Worm (Caenorhabditis elegans) whole organism, L4/young adult: ENCODE data around the gene C01B10.7.

Experiments used
- W03F9.2 ChIP-seq: fragments of 150-350 bp; optimal IDR thresholded peaks from 2 replicates; lab custom pipeline; 2014; ENCODE audit warnings: missing biosample characterization, missing genetic modification characterization
- dao-5 ChIP-seq: sonication (generic microtip); optimal IDR thresholded peaks from 2 replicates; lab custom pipeline; 2016; ENCODE audit warnings: missing genotype, missing genetic modification characterization, moderate library complexity, missing compliant biosample characterization
- him-1 ChIP-seq: sonication (generic microtip); optimal IDR thresholded peaks from 2 replicates; lab custom pipeline; 2016; ENCODE audit warnings: missing genotype, missing genetic modification reagents, missing genetic modification characterization, missing compliant biosample characterization

- TF ChIP-seq dao-5 (tag; lab: Kevin White, UChicago): no peak
- no peak for TF ChIP-seq him-1 (tag; lab: Kevin White, UChicago)
- TF ChIP-seq W03F9.2: no peak
Observed at ce11 chrIV:6645867-6646655, 7.7 kb downstream of the C01B10.7 start, which contains the start of gene hil-7.
